Worm (Caenorhabditis elegans): ENCODE measurements around the gene F27D9.7.
"Not testable (repeated sequence)": the region's sequence is repeated elsewhere in the genome, so short reads cannot be mapped to it uniquely, and the experiment has no call there.

The F27D9.7 gene

DNA sequence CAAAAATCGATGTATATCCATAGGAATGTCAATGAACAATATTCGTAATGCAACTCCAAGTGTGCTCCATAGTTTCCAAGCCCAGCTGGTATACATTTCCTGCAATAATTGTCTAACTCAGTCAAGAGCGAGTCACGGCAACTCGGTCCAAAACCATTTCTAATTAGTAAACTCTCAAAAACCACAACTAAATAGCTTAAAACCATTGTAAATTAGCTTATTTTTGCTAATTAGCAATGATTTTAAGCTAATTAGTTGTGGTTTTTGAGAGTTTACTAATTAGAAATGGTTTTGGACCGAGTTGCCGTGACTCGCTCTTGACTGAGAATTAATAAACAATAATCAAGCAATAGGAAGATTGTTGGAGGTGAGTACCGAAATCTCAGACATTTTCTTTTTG is 5.7 kb downstream of the F27D9.7 start, which contains the start of gene dhs-29:
dhs-29 (minus strand) TSS at position 101 of the 400 bp plus-strand sequence.
- TF ChIP-seq ztf-29 (GFP tag; IDR thresholded peaks at IDR 0.05); med-1 (GFP tag; optimal IDR thresholded peaks at IDR 0.05; ENCODE audit: insufficient read depth); ztf-23 (GFP tag; IDR thresholded peaks at IDR 0.05): not testable (repeated sequence)

- TF ChIP-seq tab-1 (GFP tag; IDR thresholded peaks at IDR 0.05): no peak
- no peak for TF ChIP-seq med-1 (GFP tag; optimal IDR thresholded peaks at IDR 0.05; ENCODE audit: insufficient read depth)
- no peak for TF ChIP-seq cog-1 (tag; optimal IDR thresholded peaks at IDR 0.05)
- TF ChIP-seq T22C8.4 (GFP tag; IDR thresholded peaks at IDR 0.05): no peak
- no peak for TF ChIP-seq klf-2 (GFP tag; conservative IDR thresholded peaks at IDR 0.05)
- TF ChIP-seq ztf-29 (GFP tag; IDR thresholded peaks at IDR 0.05): no peak
- TF ChIP-seq ref-1 (GFP tag; conservative IDR thresholded peaks at IDR 0.05): no peak
- TF ChIP-seq flt-1 (GFP tag; IDR thresholded peaks at IDR 0.05): no peak
- TF ChIP-seq ztf-23 (GFP tag; IDR thresholded peaks at IDR 0.05): no peak
These were observed 6.1 kb downstream of the F27D9.7 start for ce11 chrX:7664419-7664818.

DNA sequence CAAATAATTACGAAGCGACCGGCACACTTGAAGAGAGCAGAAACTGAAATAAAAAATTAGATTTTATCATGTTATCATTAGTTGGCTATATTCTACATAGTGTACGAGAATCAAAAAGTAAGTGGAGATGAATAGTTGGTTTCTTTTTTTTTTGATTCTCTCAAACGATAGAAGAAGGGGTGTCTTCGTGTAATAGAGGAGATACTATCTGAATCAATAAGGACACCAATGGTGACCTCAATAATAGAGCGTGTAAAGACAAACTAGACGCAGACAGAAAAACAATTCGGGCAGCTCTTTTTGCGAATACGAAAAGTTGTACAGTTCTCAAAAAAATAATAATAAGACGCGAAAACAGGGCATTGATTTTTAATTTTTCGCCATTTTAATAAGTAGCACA is 8.0 kb downstream of the F27D9.7 start:
- no peak for TF ChIP-seq ztf-29 (GFP tag; IDR thresholded peaks at IDR 0.05)
- TF ChIP-seq T22C8.4 (GFP tag; IDR thresholded peaks at IDR 0.05): no peak
- no peak for TF ChIP-seq tab-1 (GFP tag; IDR thresholded peaks at IDR 0.05)
- no peak for TF ChIP-seq flt-1 (GFP tag; IDR thresholded peaks at IDR 0.05)
- TF ChIP-seq cog-1 (tag; optimal IDR thresholded peaks at IDR 0.05): no peak
- TF ChIP-seq ztf-23 (GFP tag; IDR thresholded peaks at IDR 0.05): no peak
- no peak for TF ChIP-seq med-1 (GFP tag; optimal IDR thresholded peaks at IDR 0.05; ENCODE audit: insufficient read depth)
- no peak for TF ChIP-seq ref-1 (GFP tag; conservative IDR thresholded peaks at IDR 0.05)
- TF ChIP-seq klf-2 (GFP tag; conservative IDR thresholded peaks at IDR 0.05): no peak

DNA sequence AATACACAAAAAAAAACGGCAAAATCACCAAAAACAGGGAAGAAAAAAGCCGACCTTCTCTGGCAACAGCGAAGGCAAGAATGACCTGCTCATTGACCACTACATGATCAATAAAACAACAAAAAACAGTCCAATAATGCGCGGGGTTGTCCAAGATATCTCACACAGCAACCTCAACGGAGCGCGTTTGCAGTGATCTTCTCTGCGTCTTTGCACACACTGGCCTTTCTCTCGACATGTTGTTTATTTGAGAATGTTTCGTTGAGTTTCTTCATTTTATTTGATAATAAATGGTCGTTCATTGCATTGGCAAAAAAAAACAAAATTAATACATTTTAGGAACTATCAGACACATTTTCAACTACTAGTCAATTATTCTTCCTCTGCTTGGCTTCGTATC is 8.9 kb downstream of the F27D9.7 start:
- TF ChIP-seq ztf-23 (GFP tag; IDR thresholded peaks at IDR 0.05) (no peak), tab-1 (GFP tag; IDR thresholded peaks at IDR 0.05) (no peak), T22C8.4 (GFP tag; IDR thresholded peaks at IDR 0.05) (no peak), klf-2 (GFP tag; conservative IDR thresholded peaks at IDR 0.05) (no peak), flt-1 (GFP tag; IDR thresholded peaks at IDR 0.05) (no peak), ztf-29 (GFP tag; IDR thresholded peaks at IDR 0.05) (no peak), ref-1 (GFP tag; conservative IDR thresholded peaks at IDR 0.05) (no peak), med-1 (GFP tag; optimal IDR thresholded peaks at IDR 0.05; ENCODE audit: insufficient read depth) (no peak), cog-1 (tag; optimal IDR thresholded peaks at IDR 0.05) (no peak)

DNA sequence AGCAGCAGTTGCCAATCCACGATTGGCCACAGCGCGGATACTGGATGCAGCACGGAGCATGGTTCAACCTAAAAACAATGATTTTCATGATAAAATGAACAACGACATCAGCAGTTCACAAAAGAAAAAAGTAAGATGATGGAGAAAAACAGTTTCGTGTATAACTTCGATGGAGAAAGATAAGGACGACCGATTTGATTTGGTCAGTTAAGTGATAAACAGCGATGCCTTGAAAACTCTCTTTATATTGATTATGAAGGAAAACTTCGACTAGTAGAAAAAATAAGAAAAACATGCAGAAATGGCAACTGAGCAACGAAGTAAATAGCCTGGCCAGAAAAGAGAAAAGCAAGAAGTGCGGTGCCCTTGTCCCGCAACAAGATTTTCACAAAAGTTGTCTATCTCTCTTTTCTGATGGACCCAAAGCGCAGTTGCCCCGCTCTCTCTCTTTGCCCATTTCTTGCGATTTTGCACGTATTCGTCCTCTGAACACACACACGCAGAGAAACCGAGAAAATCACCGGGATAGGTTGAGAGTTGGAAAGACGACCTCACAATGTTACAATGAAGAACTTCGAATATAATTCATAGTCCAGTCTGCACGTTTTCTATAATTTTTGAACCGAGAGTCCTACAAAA is 9.5 kb downstream of the F27D9.7 start, which contains the start of gene pcca-1:
pcca-1 (minus strand) TSS at position 68 of the 639 bp plus-strand sequence.
- TF ChIP-seq ztf-23 (GFP tag; IDR thresholded peaks at IDR 0.05): peak; percentile 14; the same call in 1 of the 2 replicates
- TF ChIP-seq ref-1 (GFP tag; conservative IDR thresholded peaks at IDR 0.05): no peak

ce11 chrX:7659591-7660433 is 10.7 kb downstream of the F27D9.7 start:
- TF ChIP-seq ref-1 (GFP tag; conservative IDR thresholded peaks at IDR 0.05) (no peak), med-1 (GFP tag; optimal IDR thresholded peaks at IDR 0.05; ENCODE audit: insufficient read depth) (no peak), klf-2 (GFP tag; conservative IDR thresholded peaks at IDR 0.05) (no peak), ztf-23 (GFP tag; IDR thresholded peaks at IDR 0.05) (no peak), flt-1 (GFP tag; IDR thresholded peaks at IDR 0.05) (no peak), ztf-29 (GFP tag; IDR thresholded peaks at IDR 0.05) (no peak)

- TF ChIP-seq cog-1 (tag; optimal IDR thresholded peaks at IDR 0.05) (no peak), flt-1 (GFP tag; IDR thresholded peaks at IDR 0.05) (no peak), klf-2 (GFP tag; conservative IDR thresholded peaks at IDR 0.05) (no peak), med-1 (GFP tag; optimal IDR thresholded peaks at IDR 0.05; ENCODE audit: insufficient read depth) (no peak)
These were observed 13.7 kb downstream of the F27D9.7 start, which contains the start of gene F27D9.12 for ce11 chrX:7656875-7657274. F27D9.12 (minus strand) TSS chrX:7656975.

DNA sequence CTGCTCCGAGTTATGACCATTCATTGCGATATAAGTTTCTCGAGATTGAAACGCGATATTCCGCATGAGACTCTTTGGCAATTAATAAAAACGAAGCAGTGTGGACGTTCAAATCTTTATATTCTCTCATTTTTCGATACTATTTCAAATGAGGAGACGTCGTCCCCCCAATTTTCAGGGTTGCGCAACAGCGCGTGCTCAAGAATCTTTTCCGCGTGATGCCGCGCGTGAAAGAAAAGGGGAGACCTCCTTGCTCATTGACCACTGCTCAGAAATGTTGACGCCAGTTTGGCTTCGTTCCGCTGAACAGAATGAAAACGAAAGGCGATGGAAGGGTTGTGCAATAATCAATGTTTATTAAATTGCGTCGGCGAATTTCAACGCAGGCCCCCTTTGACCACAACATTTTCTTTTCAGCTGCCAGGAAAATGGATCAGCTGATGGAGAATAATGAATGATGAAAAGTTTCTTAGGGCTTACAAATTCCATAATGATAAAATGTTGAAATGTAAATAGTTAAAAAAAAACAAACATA is 15.0 kb downstream of the F27D9.7 start:
- TF ChIP-seq ztf-29 (GFP tag; IDR thresholded peaks at IDR 0.05) (no peak), ztf-23 (GFP tag; IDR thresholded peaks at IDR 0.05) (no peak), T22C8.4 (GFP tag; IDR thresholded peaks at IDR 0.05) (no peak), ref-1 (GFP tag; conservative IDR thresholded peaks at IDR 0.05) (no peak), med-1 (GFP tag; optimal IDR thresholded peaks at IDR 0.05; ENCODE audit: insufficient read depth) (no peak), klf-2 (GFP tag; conservative IDR thresholded peaks at IDR 0.05) (no peak), cog-1 (tag; optimal IDR thresholded peaks at IDR 0.05) (no peak), flt-1 (GFP tag; IDR thresholded peaks at IDR 0.05) (no peak), tab-1 (GFP tag; IDR thresholded peaks at IDR 0.05) (no peak)

DNA sequence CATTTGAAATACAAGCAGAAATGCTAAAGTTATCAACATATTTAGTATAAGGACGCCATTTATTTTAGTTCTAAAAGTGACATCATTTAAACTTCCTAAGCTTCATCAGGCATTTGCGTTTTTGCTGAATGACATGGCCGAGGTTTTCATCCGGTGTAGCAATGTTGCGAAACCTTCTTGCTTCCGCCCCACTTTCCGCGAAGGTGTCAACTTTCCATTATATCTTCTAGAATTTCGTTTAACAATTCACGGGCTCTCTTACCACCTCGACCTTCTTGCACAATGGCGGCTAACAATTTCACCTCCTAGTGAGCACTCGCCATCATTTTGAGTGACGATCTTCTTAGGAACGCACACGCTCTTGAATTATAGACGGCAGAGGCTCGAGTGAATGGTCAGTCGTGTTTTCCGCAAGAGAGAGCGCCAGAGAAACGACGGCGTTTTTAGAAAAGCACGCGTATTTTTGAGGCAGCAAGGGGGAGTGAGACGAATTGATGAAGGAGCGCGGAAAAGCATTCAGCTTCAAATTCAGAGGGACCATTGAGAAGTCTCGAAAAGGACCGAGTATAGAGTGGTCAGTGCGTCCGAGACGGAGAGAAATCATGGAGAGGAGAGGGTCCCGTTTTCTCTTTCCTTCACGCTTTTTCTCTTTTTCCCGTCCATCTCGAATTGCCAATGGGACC is 16.7 kb downstream of the F27D9.7 start:
- TF ChIP-seq T22C8.4 (GFP tag; IDR thresholded peaks at IDR 0.05) (no peak), med-1 (GFP tag; optimal IDR thresholded peaks at IDR 0.05; ENCODE audit: insufficient read depth) (no peak), tab-1 (GFP tag; IDR thresholded peaks at IDR 0.05) (no peak), klf-2 (GFP tag; conservative IDR thresholded peaks at IDR 0.05) (no peak), ref-1 (GFP tag; conservative IDR thresholded peaks at IDR 0.05) (no peak), ztf-23 (GFP tag; IDR thresholded peaks at IDR 0.05) (no peak), ztf-29 (GFP tag; IDR thresholded peaks at IDR 0.05) (no peak), cog-1 (tag; optimal IDR thresholded peaks at IDR 0.05) (no peak)

All from whole organism, midembryonic.